Fruit fly (Drosophila melanogaster): Measurements from ENCODE around the gene CG6321.

DNA sequence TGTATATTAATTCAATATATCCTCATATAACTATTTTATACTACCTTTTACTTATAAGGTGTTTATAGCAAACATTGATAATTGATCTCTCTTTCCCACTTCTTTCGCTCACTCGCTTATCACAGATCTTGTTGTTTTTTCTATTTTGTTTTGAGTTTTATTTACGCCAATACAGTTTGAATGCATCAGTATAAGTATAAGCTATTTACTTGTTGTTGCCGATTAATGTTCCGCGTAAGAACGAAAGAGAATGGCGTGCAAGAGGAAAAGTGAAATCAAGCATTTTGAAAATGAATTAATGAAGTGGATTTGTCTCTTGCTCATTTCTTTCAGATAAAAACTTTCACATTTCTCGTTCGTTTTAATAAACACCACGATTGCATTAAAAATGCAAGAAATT is 22.6 kb upstream of the CG6321 start:
- TF ChIP-seq CG14711 (tag; optimal IDR thresholded peaks at IDR 0.05) (no peak), cnc (optimal IDR thresholded peaks at IDR 0.05) (no peak), kay (GFP tag; ENCODE audit: borderline replicate concordance) (peak; percentile 96), Hr96 (GFP tag; optimal IDR thresholded peaks at IDR 0.05) (no peak), CG5204 (GFP tag; optimal IDR thresholded peaks at IDR 0.05) (no peak)

Data from whole organism, adult.